Worm (Caenorhabditis elegans): ENCODE results near the gene taf-13.

Gene taf-13

DNA sequence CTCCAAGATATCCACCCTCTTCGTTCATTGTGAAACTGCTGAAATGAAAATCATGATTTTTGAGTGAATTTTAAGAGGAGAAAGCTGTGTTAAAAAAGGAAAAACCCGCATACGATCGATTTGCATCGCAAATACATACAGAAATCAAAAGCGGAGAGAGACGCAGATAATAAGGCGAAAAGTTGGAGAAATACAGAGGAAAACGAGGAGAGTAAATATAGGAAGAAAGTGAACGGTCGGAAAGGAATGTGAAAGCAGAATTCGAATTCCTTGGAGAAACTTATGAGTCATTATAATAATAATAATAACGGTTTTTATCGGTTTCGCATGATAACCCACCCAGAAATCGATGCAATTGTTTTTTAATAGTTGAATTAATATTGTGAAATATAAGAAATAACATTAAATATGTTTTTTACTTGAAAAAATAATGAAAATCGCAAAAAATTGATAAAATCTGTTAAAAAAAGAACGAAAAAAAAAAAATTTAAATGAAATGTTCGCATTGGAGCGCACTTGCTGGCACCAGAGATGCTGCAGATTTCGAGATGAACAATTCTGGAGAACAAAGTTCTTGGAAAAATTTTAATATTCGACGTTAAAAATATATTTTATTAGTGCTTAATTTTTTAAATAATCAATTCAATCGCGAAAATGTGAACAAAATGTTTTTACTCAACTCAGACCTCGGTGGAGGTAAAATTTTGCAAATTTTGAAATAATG, 2.0 kb upstream of the taf-13 start, which contains the start of gene ccm-3 (continued):
- TF ChIP-seq nhr-71 (tag; optimal IDR thresholded peaks at IDR 0.05) (peak; percentile 52), lir-3 (tag; optimal IDR thresholded peaks at IDR 0.05; ENCODE audit: poor library complexity) (no peak)

DNA sequence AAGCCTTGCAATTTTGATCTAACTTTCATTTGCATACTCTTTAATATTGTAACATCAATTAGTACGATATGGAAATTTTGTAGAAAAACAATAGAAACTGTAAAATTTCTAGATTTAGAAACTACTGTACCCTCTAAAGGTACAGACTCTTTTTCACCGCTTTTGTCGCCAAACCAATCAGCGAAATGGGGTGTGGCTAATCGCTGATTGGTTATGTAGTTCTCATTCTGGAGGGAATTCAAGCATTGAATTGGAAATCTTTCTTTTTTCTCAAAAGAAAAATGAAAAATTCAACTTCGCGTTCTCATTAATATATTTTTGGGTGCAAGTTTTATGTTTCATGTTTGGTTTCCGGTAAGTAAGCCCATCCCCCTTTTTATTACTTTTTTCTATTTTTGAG, 1.9 kb downstream of the taf-13 start:
- TF ChIP-seq unc-86 (tag; optimal IDR thresholded peaks at IDR 0.05) (no peak), ceh-63 (GFP tag; optimal IDR thresholded peaks at IDR 0.05) (no peak), F16B12.6 (tag; optimal IDR thresholded peaks at IDR 0.05) (no peak), fkh-10 (GFP tag; optimal IDR thresholded peaks at IDR 0.05) (no peak), ztf-11 (tag; optimal IDR thresholded peaks at IDR 0.05) (no peak), snu-23 (GFP tag; optimal IDR thresholded peaks at IDR 0.05) (no peak), nhr-90 (tag; optimal IDR thresholded peaks at IDR 0.05; ENCODE audit: poor library complexity) (no peak), dsc-1 (tag; optimal IDR thresholded peaks at IDR 0.05) (no peak), mab-9 (GFP tag; IDR thresholded peaks at IDR 0.05) (no peak), nhr-20 (tag; optimal IDR thresholded peaks at IDR 0.05) (no peak), dpl-1 (GFP tag; optimal IDR thresholded peaks at IDR 0.05) (no peak), nhr-71 (tag; optimal IDR thresholded peaks at IDR 0.05) (no peak), xbp-1 (tag; optimal IDR thresholded peaks at IDR 0.05) (no peak), egl-27 (tag; optimal IDR thresholded peaks at IDR 0.05) (no peak), nhr-19 (GFP tag; conservative IDR thresholded peaks at IDR 0.05) (no peak), aly-2 (tag; optimal IDR thresholded peaks at IDR 0.05) (no peak), C16A3.4 (tag; optimal IDR thresholded peaks at IDR 0.05) (no peak), nhr-47 (tag; optimal IDR thresholded peaks at IDR 0.05) (no peak), fos-1 (tag; optimal IDR thresholded peaks at IDR 0.05) (no peak), C04F5.9 (tag; optimal IDR thresholded peaks at IDR 0.05) (no peak)

DNA sequence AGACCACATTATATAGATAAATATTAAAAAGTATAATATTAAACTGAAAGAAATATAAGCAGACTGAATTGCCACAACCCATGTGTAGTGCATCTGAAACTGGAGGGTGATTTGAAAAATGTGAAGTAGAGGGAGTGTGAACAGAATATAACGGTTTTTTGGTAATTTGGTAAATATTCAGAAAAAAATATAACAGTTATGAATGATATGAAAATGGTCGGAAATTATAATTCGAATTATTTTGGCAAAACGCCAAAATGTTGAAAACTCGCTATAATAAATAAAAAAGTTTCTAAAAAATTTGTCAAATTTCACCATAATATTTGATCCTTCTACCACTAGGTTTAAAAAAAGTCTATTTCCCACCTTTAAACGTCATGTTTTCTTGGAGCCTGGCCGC, 3.2 kb downstream of the taf-13 start, which contains the start of gene srv-2:
Gene srv-2 (minus strand): TSS at position 101 of the 400 bp plus-strand sequence.
- no peak for TF ChIP-seq fkh-8 (tag; optimal IDR thresholded peaks at IDR 0.05)
- no peak for TF ChIP-seq dpl-1 (GFP tag; optimal IDR thresholded peaks at IDR 0.05)
- no peak for TF ChIP-seq mep-1 (tag; optimal IDR thresholded peaks at IDR 0.05)
- no peak for TF ChIP-seq unc-98 (GFP tag; IDR thresholded peaks at IDR 0.05)
- TF ChIP-seq vab-15 (tag; optimal IDR thresholded peaks at IDR 0.05) = no peak
- no peak for TF ChIP-seq aly-2 (tag; optimal IDR thresholded peaks at IDR 0.05)
- no peak for TF ChIP-seq nhr-77 (tag; optimal IDR thresholded peaks at IDR 0.05)
- no peak for TF ChIP-seq nhr-19 (GFP tag; conservative IDR thresholded peaks at IDR 0.05)
- TF ChIP-seq elt-2 (tag; optimal IDR thresholded peaks at IDR 0.05) = no peak
- TF ChIP-seq C04F5.9 (tag; optimal IDR thresholded peaks at IDR 0.05) = no peak
- TF ChIP-seq efl-3 (GFP tag; optimal IDR thresholded peaks at IDR 0.05) = no peak
- no peak for TF ChIP-seq unc-130 (tag; optimal IDR thresholded peaks at IDR 0.05)
- no peak for TF ChIP-seq C34B4.2 (tag; optimal IDR thresholded peaks at IDR 0.05)
- TF ChIP-seq sptf-1 (tag; optimal IDR thresholded peaks at IDR 0.05) = no peak
- no peak for TF ChIP-seq ztf-4 (tag; optimal IDR thresholded peaks at IDR 0.05)

DNA sequence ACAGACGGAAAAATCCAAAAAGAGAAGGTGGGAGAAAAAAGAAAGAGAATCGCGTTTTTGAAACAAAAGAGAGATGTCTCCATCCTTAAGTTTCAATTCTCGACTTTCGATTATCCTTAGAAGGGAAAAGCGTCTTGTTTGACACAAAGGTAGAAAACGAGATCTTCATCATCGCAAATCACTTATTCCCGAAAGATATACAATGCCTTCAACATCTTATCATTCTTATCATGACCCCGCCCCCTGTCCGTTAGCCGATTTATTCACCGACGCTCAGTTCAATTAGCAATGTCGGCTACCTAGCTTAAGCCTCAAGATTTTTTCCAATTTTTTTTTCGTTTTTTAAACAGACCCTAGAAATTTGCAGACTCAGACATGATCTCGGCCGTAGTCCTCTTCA, 6.4 kb downstream of the taf-13 start, which contains the start of gene C14A4.9:
Gene C14A4.9 (plus strand): TSS at position 368 of the 400 bp plus-strand sequence.
- no peak for TF ChIP-seq lin-15B (tag; optimal IDR thresholded peaks at IDR 0.05)
- TF ChIP-seq blmp-1 (tag; optimal IDR thresholded peaks at IDR 0.05) = peak; percentile 99

DNA sequence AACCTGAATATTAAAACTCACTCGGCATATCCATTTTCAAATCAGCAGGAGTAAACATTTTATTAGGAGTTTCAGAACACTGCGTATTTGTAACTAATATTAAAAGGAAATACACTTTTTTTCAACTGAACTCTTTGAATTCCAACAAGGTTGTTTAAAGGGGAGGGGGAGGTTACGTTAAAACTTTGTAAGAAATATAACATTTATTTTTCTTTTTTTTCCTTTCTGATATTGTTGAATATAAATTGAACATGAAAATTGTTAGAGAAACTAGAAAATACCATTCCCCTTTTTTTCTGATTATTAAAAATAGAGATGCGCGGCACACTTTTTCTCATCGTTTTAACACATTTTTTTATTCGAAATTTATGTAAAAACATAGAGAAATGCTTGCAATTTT, 7.4 kb downstream of the taf-13 start, which contains the start of gene C14A4.8:
Gene C14A4.8 (minus strand): TSS at position 101 of the 400 bp plus-strand sequence.
- TF ChIP-seq C16A3.4 (tag; optimal IDR thresholded peaks at IDR 0.05) = no peak
- TF ChIP-seq ceh-82 (tag; optimal IDR thresholded peaks at IDR 0.05) = no peak
- no peak for TF ChIP-seq jun-1 (tag; optimal IDR thresholded peaks at IDR 0.05)
- TF ChIP-seq nhr-84 (tag; optimal IDR thresholded peaks at IDR 0.05) = no peak
- TF ChIP-seq egl-13 (tag; optimal IDR thresholded peaks at IDR 0.05) = no peak
- TF ChIP-seq pax-3 (tag; optimal IDR thresholded peaks at IDR 0.05) = no peak
- TF ChIP-seq nhr-47 (tag; optimal IDR thresholded peaks at IDR 0.05) = no peak
- no peak for TF ChIP-seq xbp-1 (tag; optimal IDR thresholded peaks at IDR 0.05)
- TF ChIP-seq zip-4 (GFP tag; optimal IDR thresholded peaks at IDR 0.05) = no peak
- TF ChIP-seq irx-1 (tag; optimal IDR thresholded peaks at IDR 0.05) = no peak
- no peak for TF ChIP-seq sox-4 (tag; optimal IDR thresholded peaks at IDR 0.05)
- TF ChIP-seq sup-37 (GFP tag; optimal IDR thresholded peaks at IDR 0.05) = no peak
- no peak for TF ChIP-seq swsn-7 (tag; optimal IDR thresholded peaks at IDR 0.05)
- no peak for TF ChIP-seq ceh-63 (GFP tag; optimal IDR thresholded peaks at IDR 0.05)
- no peak for TF ChIP-seq nhr-85 (tag)
- TF ChIP-seq snpc-4 (tag; optimal IDR thresholded peaks at IDR 0.05) = no peak
